Worm (Caenorhabditis elegans): ENCODE results near the gene K01G5.8.

DNA sequence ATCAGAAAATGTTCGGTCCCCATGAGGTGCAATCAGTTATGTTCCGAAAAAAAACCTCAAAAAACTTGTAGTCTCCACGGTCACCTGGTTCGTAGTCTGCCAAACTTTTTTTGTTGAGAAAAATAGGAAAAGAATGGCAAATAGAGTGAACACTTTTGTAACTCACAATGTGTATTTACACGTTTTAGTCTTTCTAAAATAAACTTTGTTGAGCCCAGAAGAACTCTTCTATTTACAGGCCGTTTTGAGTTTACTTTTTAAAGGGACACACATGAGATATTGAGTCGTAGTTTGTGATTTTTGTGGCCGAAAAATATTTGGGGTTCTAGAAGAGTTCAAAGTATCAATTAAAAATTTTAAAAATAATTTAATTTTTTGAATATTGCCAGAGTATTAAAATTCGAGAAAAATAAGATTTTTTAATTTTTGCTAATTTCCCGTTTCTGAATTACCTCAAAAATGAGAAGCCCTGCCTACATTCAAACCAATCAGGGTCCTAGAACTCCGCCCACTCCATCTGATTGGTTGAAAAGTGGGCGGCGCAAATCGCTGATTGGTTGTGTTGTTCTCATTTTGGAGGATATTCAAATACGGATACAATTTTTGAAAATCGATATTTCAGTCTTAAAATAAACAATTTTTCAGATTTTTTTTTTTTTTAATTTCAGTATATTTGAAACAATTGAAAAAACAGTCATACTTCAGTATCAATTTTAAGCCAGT, 5.9 kb downstream of the K01G5.8 start:
- TF ChIP-seq lin-39 (tag; optimal IDR thresholded peaks at IDR 0.05) (no peak), lin-11 (tag; optimal IDR thresholded peaks at IDR 0.05) (no peak), ztf-11 (tag; optimal IDR thresholded peaks at IDR 0.05) (no peak), ztf-4 (tag; optimal IDR thresholded peaks at IDR 0.05) (no peak), nhr-237 (tag; optimal IDR thresholded peaks at IDR 0.05) (no peak), nhr-10 (tag; optimal IDR thresholded peaks at IDR 0.05) (no peak)
